Worm (Caenorhabditis elegans) whole organism, early embryonic: ENCODE data around the gene W06G6.11.

Source experiments
- ama-1 ChIP-seq: fragments of 150-350 bp; optimal IDR thresholded peaks from 2 replicates; lab custom pipeline; 2014
- ceh-13 ChIP-seq: fragments of 200-800 bp; sonication (Bioruptor generic); optimal IDR thresholded peaks from 2 replicates; lab custom pipeline; 2018; ENCODE audit warnings: mild to moderate bottlenecking, missing genetic modification characterization, missing compliant biosample characterization
- ceh-36 ChIP-seq: sonication (generic microtip); optimal IDR thresholded peaks from 2 replicates; lab custom pipeline; 2016; ENCODE audit warnings: missing genetic modification characterization, inconsistent platforms, missing compliant biosample characterization
- ets-7 ChIP-seq: sonication (generic microtip); optimal IDR thresholded peaks from 2 replicates; lab custom pipeline; 2016; ENCODE audit warnings: missing genotype, missing genetic modification characterization, missing compliant biosample characterization
- flt-1 ChIP-seq: fragments of 200-800 bp; sonication (Bioruptor generic); IDR thresholded peaks from 2 replicates; pipeline ENCODE4 v1.3.6; 2022; ENCODE audit warnings: missing genetic modification characterization, missing compliant biosample characterization
- hmg-4 ChIP-seq: fragments of 200-800 bp; sonication (Bioruptor generic); optimal IDR thresholded peaks from 2 replicates; lab custom pipeline; 2018; ENCODE audit warnings: mild to moderate bottlenecking, missing genetic modification characterization, missing compliant biosample characterization
- hnd-1 ChIP-seq: sonication (generic microtip); optimal IDR thresholded peaks from 2 replicates; lab custom pipeline; 2016; ENCODE audit warnings: missing genetic modification characterization, missing compliant biosample characterization
- pes-1 ChIP-seq: fragments of 200-800 bp; sonication (Bioruptor generic); IDR thresholded peaks from 2 replicates; pipeline ENCODE4 v1.3.6; 2022; ENCODE audit warnings: missing genetic modification reagents, missing genetic modification characterization, missing compliant biosample characterization
- tbx-37 ChIP-seq: fragments of 200-800 bp; sonication (Bioruptor generic); conservative IDR thresholded peaks from 2 replicates; pipeline ENCODE4 v1.3.6; 2022; ENCODE audit warnings: missing genetic modification reagents, missing genetic modification characterization, missing compliant biosample characterization
- tra-4 ChIP-seq: sonication (generic microtip); optimal IDR thresholded peaks from 2 replicates; lab custom pipeline; 2017; ENCODE audit warnings: missing genetic modification characterization, missing compliant biosample characterization

ce11 chrV:16621894-16622293 is 27.2 kb downstream of the W06G6.11 start:
- no peak for TF ChIP-seq hmg-4 (GFP tag; lab: Kevin White, UChicago)
- peak; percentile 75 for TF ChIP-seq ceh-36 (tag; lab: Kevin White, UChicago)
- no peak for TF ChIP-seq hnd-1
- peak; percentile 51 for TF ChIP-seq ceh-13
- no peak for TF ChIP-seq ama-1 (lab: Kevin White, UChicago)
- TF ChIP-seq tbx-37 (GFP tag; lab: Robert Waterston, UW): peak; percentile 56
- no peak for TF ChIP-seq tra-4 (tag; lab: Kevin White, UChicago)
- TF ChIP-seq flt-1 (GFP tag; lab: Robert Waterston, UW): peak; percentile 79
- TF ChIP-seq pes-1 (GFP tag; lab: Robert Waterston, UW): peak; percentile 84
- no peak for TF ChIP-seq ets-7 (tag; lab: Kevin White, UChicago)
